Worm (Caenorhabditis elegans) whole organism, late embryonic: Measurements from ENCODE around the gene mrps-18A.

Source experiments
- C08G9.2 ChIP-seq: sonication (generic microtip); optimal IDR thresholded peaks from 2 replicates; lab custom pipeline; 2016; ENCODE audit warnings: mild to moderate bottlenecking, missing genetic modification characterization, moderate library complexity, missing compliant biosample characterization
- F13H6.1 ChIP-seq: sonication (generic microtip); optimal IDR thresholded peaks from 2 replicates; lab custom pipeline; 2016; ENCODE audit warnings: missing genetic modification characterization, missing compliant biosample characterization
- K09A11.1 ChIP-seq: sonication (generic microtip); optimal IDR thresholded peaks from 2 replicates; lab custom pipeline; 2017; ENCODE audit warnings: antibody characterized with exemption, mild to moderate bottlenecking, missing genetic modification characterization, missing compliant biosample characterization; ENCODE audit not compliant: insufficient read depth
- ceh-14 ChIP-seq: sonication (generic microtip); optimal IDR thresholded peaks from 2 replicates; lab custom pipeline; 2016; ENCODE audit warnings: missing genotype, missing genetic modification characterization, missing compliant biosample characterization
- ceh-18 ChIP-seq: sonication (generic microtip); optimal IDR thresholded peaks from 2 replicates; lab custom pipeline; 2016; ENCODE audit warnings: missing genetic modification characterization, missing compliant biosample characterization
- ceh-2 ChIP-seq: sonication (generic microtip); optimal IDR thresholded peaks from 2 replicates; lab custom pipeline; 2016; ENCODE audit warnings: missing genotype, missing genetic modification characterization, missing compliant biosample characterization
- ceh-31 ChIP-seq: sonication (generic microtip); optimal IDR thresholded peaks from 2 replicates; lab custom pipeline; 2016; ENCODE audit warnings: missing genetic modification characterization, missing compliant biosample characterization
- ceh-45 ChIP-seq: fragments of 200-800 bp; sonication (Bioruptor generic); IDR thresholded peaks from 2 replicates; pipeline ENCODE4 v1.3.6; 2022; ENCODE audit warnings: missing genetic modification reagents, missing genetic modification characterization, missing compliant biosample characterization
- che-1 ChIP-seq: sonication (generic microtip); optimal IDR thresholded peaks from 2 replicates; lab custom pipeline; 2016; ENCODE audit warnings: mild to moderate bottlenecking, missing genetic modification characterization, missing compliant biosample characterization
- dve-1 ChIP-seq: sonication (generic microtip); optimal IDR thresholded peaks from 2 replicates; lab custom pipeline; 2017; ENCODE audit warnings: antibody characterized with exemption, mild to moderate bottlenecking, missing genetic modification characterization, missing compliant biosample characterization
- elt-4 ChIP-seq: sonication (generic microtip); optimal IDR thresholded peaks from 2 replicates; lab custom pipeline; 2016; ENCODE audit warnings: missing genetic modification characterization, missing compliant biosample characterization
- fax-1 ChIP-seq: sonication (generic microtip); optimal IDR thresholded peaks from 2 replicates; lab custom pipeline; 2016; ENCODE audit warnings: missing genotype, missing genetic modification characterization, missing compliant biosample characterization
- gmeb-2 ChIP-seq: sonication (generic microtip); optimal IDR thresholded peaks from 2 replicates; lab custom pipeline; 2016; ENCODE audit warnings: missing genetic modification characterization, inconsistent platforms, missing compliant biosample characterization
- hlh-15 ChIP-seq: sonication (generic microtip); optimal IDR thresholded peaks from 2 replicates; lab custom pipeline; 2016; ENCODE audit warnings: missing genetic modification characterization, missing compliant biosample characterization
- hlh-30 ChIP-seq: sonication (generic microtip); optimal IDR thresholded peaks from 2 replicates; lab custom pipeline; 2017; ENCODE audit warnings: antibody characterized with exemption, missing genetic modification characterization, missing compliant biosample characterization; ENCODE audit not compliant: insufficient read depth
- hlh-6 ChIP-seq: sonication (generic microtip); optimal IDR thresholded peaks from 2 replicates; lab custom pipeline; 2016; ENCODE audit warnings: missing genotype, missing genetic modification characterization, missing compliant biosample characterization
- hlh-8 ChIP-seq: sonication (generic microtip); optimal IDR thresholded peaks from 2 replicates; lab custom pipeline; 2016; ENCODE audit warnings: missing genotype, missing genetic modification characterization, missing compliant biosample characterization
- lim-6 ChIP-seq: sonication (generic microtip); optimal IDR thresholded peaks from 2 replicates; lab custom pipeline; 2016; ENCODE audit warnings: missing genetic modification characterization, missing compliant biosample characterization
- nfya-1 ChIP-seq: sonication (generic microtip); optimal IDR thresholded peaks from 2 replicates; lab custom pipeline; 2017; ENCODE audit warnings: missing genetic modification characterization, mild to moderate bottlenecking, missing compliant biosample characterization, antibody characterized with exemption, moderate library complexity
- odd-2 ChIP-seq: sonication (generic microtip); optimal IDR thresholded peaks from 2 replicates; lab custom pipeline; 2017; ENCODE audit warnings: antibody characterized with exemption, mild to moderate bottlenecking, missing genetic modification characterization, missing compliant biosample characterization
- pag-3 ChIP-seq: sonication (generic microtip); optimal IDR thresholded peaks from 2 replicates; lab custom pipeline; 2016; ENCODE audit warnings: missing compliant biosample characterization, missing genetic modification characterization, borderline replicate concordance
- pax-1 ChIP-seq: fragments of 150-350 bp; optimal IDR thresholded peaks from 2 replicates; lab custom pipeline; 2014; ENCODE audit warnings: missing biosample characterization, missing genetic modification characterization
- pha-2 ChIP-seq: sonication (generic microtip); optimal IDR thresholded peaks from 2 replicates; lab custom pipeline; 2017; ENCODE audit warnings: mild to moderate bottlenecking, missing genetic modification characterization, missing compliant biosample characterization
- ref-2 ChIP-seq: sonication (generic microtip); optimal IDR thresholded peaks from 2 replicates; lab custom pipeline; 2016; ENCODE audit warnings: missing genetic modification characterization, missing compliant biosample characterization
- rnt-1 ChIP-seq: sonication (generic microtip); optimal IDR thresholded peaks from 2 replicates; lab custom pipeline; 2016; ENCODE audit warnings: missing genetic modification characterization, missing compliant biosample characterization
- sdc-2 ChIP-seq: sonication (generic microtip); optimal IDR thresholded peaks from 2 replicates; lab custom pipeline; 2016; ENCODE audit warnings: missing genotype, missing genetic modification characterization, missing compliant biosample characterization
- sox-2 ChIP-seq: fragments of 200-800 bp; sonication (Bioruptor generic); IDR thresholded peaks from 2 replicates; pipeline ENCODE4 v1.3.6; 2022; ENCODE audit warnings: missing genetic modification reagents, missing genetic modification characterization, missing compliant biosample characterization
- tbx-2 ChIP-seq: sonication (generic microtip); optimal IDR thresholded peaks from 2 replicates; lab custom pipeline; 2016; ENCODE audit warnings: missing genetic modification characterization, missing compliant biosample characterization
- tbx-7 ChIP-seq: sonication (generic microtip); optimal IDR thresholded peaks from 2 replicates; lab custom pipeline; 2016; ENCODE audit warnings: missing genotype, missing genetic modification characterization, missing compliant biosample characterization
- ttx-3 ChIP-seq: sonication (generic microtip); optimal IDR thresholded peaks from 2 replicates; lab custom pipeline; 2016; ENCODE audit warnings: missing genetic modification reagents, missing genetic modification characterization, missing compliant biosample characterization
- unc-3 ChIP-seq, 2 experiments: fragments of 200-800 bp in 1 of 2; sonication (Bioruptor generic) in 1 of 2; sonication (generic microtip) in 1 of 2; conservative IDR thresholded peaks in 1 of 2; optimal IDR thresholded peaks in 1 of 2; 2 replicates each; pipeline versions ENCODE4 v1.3.6 to Lab custom; 2016 to 2022; ENCODE audit warnings: missing compliant biosample characterization in 2 of 2, missing genetic modification characterization in 2 of 2, missing genetic modification reagents in 1 of 2
- unc-55 ChIP-seq: sonication (generic microtip); optimal IDR thresholded peaks from 2 replicates; lab custom pipeline; 2017; ENCODE audit warnings: missing biosample characterization, missing genetic modification reagents, missing genetic modification characterization

The mrps-18A gene

ce11 chrIII:8370846-8371257 lies 39.1 kb upstream of the mrps-18A start:
- TF ChIP-seq ceh-18 (tag; lab: Kevin White, UChicago) (no peak), nfya-1 (tag; lab: Kevin White, UChicago) (peak; percentile 57), ceh-31 (peak; percentile 1), ceh-45 (GFP tag; lab: Robert Waterston, UW) (no peak), hlh-30 (tag; lab: Kevin White, UChicago) (peak; percentile 20)

DNA sequence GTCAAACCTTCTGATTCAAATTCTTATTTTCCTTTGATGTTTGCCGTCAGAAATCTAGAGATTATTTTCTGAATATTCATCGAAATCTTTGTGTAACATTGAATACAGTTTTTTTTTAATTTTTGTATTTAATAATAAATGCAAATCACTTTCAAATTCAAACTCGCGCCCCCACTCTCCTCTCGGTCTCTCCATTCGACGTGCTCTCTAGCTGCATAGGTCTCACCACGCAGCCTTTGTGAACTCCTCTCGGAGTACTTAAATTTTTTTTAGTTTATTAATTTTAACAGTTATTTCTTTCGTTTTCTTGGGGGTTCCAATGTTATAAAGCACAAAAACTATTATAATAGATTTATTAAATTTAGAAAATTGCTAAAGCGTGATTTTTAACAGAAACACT lies 38.5 kb upstream of the mrps-18A start:
- TF ChIP-seq ceh-14 (tag; lab: Kevin White, UChicago) (no peak), hlh-6 (no peak)

ce11 chrIII:8369172-8369571 lies 37.5 kb upstream of the mrps-18A start:
- TF ChIP-seq hlh-6 (no peak), C08G9.2 (tag; lab: Kevin White, UChicago) (no peak), pag-3 (tag; lab: Kevin White, UChicago) (no peak), rnt-1 (tag; lab: Kevin White, UChicago) (no peak), ref-2 (tag; lab: Kevin White, UChicago) (no peak), lim-6 (no peak), K09A11.1 (tag; lab: Kevin White, UChicago) (no peak), dve-1 (no peak), tbx-7 (tag; lab: Kevin White, UChicago) (no peak), elt-4 (tag; lab: Kevin White, UChicago) (no peak), che-1 (no peak), ceh-2 (tag; lab: Kevin White, UChicago) (no peak), pax-1 (no peak)

ce11 chrIII:8368619-8369018 lies 36.9 kb upstream of the mrps-18A start, which contains the start of gene R05D3.9:
Gene R05D3.9, minus strand, starts transcription at chrIII:8368719.
- TF ChIP-seq hlh-15 (tag; lab: Kevin White, UChicago) (no peak), pha-2 (no peak), gmeb-2 (no peak), unc-3 (GFP tag; conservative IDR thresholded peaks at IDR 0.05; lab: Robert Waterston, UW) (no peak), unc-3 (tag; optimal IDR thresholded peaks at IDR 0.05; lab: Kevin White, UChicago) (no peak), ttx-3 (tag; lab: Kevin White, UChicago) (no peak), sdc-2 (tag; lab: Kevin White, UChicago) (no peak), ref-2 (tag; lab: Kevin White, UChicago) (no peak), F13H6.1 (no peak), odd-2 (tag; lab: Kevin White, UChicago) (no peak), sox-2 (GFP tag; lab: Robert Waterston, UW) (no peak), tbx-2 (no peak), hlh-8 (no peak), unc-55 (GFP tag; lab: Kevin White, UChicago) (no peak)

- TF ChIP-seq ceh-31 (no peak), C08G9.2 (tag; lab: Kevin White, UChicago) (no peak), hlh-15 (tag; lab: Kevin White, UChicago) (no peak), fax-1 (no peak)
- TF ChIP-seq, all 69 proteins: peak for 0
Measured at ce11 chrIII:8363253-8364061, 31.7 kb upstream of the mrps-18A start, which contains the start of gene R05D3.3. Gene R05D3.3, plus strand, starts transcription at chrIII:8364011.
